Fruit fly (Drosophila melanogaster) whole organism: Measurements from ENCODE around the gene CG1463.

Experiments used
- CG8478 ChIP-seq: fragments of >200 bp; optimal IDR thresholded peaks from 2 replicates; lab custom pipeline; 2018; ENCODE audit warnings: inconsistent platforms
- Dll ChIP-seq: fragments of >200 bp; optimal IDR thresholded peaks from 2 replicates; lab custom pipeline; 2017
- EcR ChIP-seq, 2 experiments: fragments of >200 bp; optimal IDR thresholded peaks; 2 replicates each; lab custom pipeline; 2017; ENCODE audit warnings: missing biosample characterization in 2 of 2, missing genetic modification characterization in 2 of 2, missing genetic modification reagents in 2 of 2
- pan ChIP-seq: fragments of >200 bp; optimal IDR thresholded peaks from 2 replicates; lab custom pipeline; 2017
- psq ChIP-seq: fragments of >200 bp; optimal IDR thresholded peaks from 2 replicates; lab custom pipeline; 2017
- usp ChIP-seq: fragments of >200 bp; optimal IDR thresholded peaks from 2 replicates; lab custom pipeline; 2017; ENCODE audit warnings: missing biosample characterization, missing genetic modification characterization, mixed read lengths

Gene CG1463

dm6 chrX:12611536-12612458 lies at the start of gene CG1463, which contains the start of gene Fpgs1:
Gene CG1463 (minus strand): TSS chrX:12611667.
Gene Fpgs1 (plus strand): TSS chrX:12611867.
- TF ChIP-seq usp (GFP tag; lab: Kevin White, UChicago) (no peak), pan (lab: Kevin White, UChicago) (no peak)

- no peak for TF ChIP-seq pan (lab: Kevin White, UChicago)
- TF ChIP-seq CG8478: no peak
- no peak for TF ChIP-seq EcR (GFP tag; optimal IDR thresholded peaks at IDR 0.05; lab: Kevin White, UChicago)
- TF ChIP-seq psq (lab: Kevin White, UChicago): no peak
- TF ChIP-seq usp (GFP tag; lab: Kevin White, UChicago): no peak
- TF ChIP-seq Dll (lab: Kevin White, UChicago): no peak
These were observed 48.7 kb upstream of the CG1463 start for dm6 chrX:12660030-12660630.

- TF ChIP-seq psq (lab: Kevin White, UChicago): no peak
- TF ChIP-seq usp (GFP tag; lab: Kevin White, UChicago): no peak
- TF ChIP-seq EcR (GFP tag; optimal IDR thresholded peaks at IDR 0.05; lab: Kevin White, UChicago): no peak
- TF ChIP-seq CG8478: no peak
- TF ChIP-seq pan (lab: Kevin White, UChicago): no peak
- TF ChIP-seq Dll (lab: Kevin White, UChicago): no peak
These were observed 47.6 kb upstream of the CG1463 start, which contains the start of gene Tis11 for dm6 chrX:12658999-12659560. Gene Tis11 (plus strand): TSS chrX:12659415.

dm6 chrX:12658400-12658998 lies 47.0 kb upstream of the CG1463 start:
- TF ChIP-seq psq (lab: Kevin White, UChicago): no peak
- TF ChIP-seq pan (lab: Kevin White, UChicago): no peak
- TF ChIP-seq CG8478: no peak
- TF ChIP-seq Dll (lab: Kevin White, UChicago): no peak
- TF ChIP-seq usp (GFP tag; lab: Kevin White, UChicago): no peak
- no peak for TF ChIP-seq EcR (GFP tag; optimal IDR thresholded peaks at IDR 0.05; lab: Kevin White, UChicago)

- TF ChIP-seq CG8478 (peak; percentile 83), usp (GFP tag; lab: Kevin White, UChicago) (no peak)
These were observed 42.8 kb upstream of the CG1463 start for dm6 chrX:12654288-12654729.

dm6 chrX:12653574-12653973 lies 42.1 kb upstream of the CG1463 start, which contains the start of gene CkIalpha:
Gene CkIalpha (plus strand): TSS chrX:12653626.
- no peak for TF ChIP-seq EcR (GFP tag; optimal IDR thresholded peaks at IDR 0.05; lab: Kevin White, UChicago)
- no peak for TF ChIP-seq Dll (lab: Kevin White, UChicago)
- TF ChIP-seq usp (GFP tag; lab: Kevin White, UChicago): no peak
- TF ChIP-seq pan (lab: Kevin White, UChicago): no peak
- TF ChIP-seq psq (lab: Kevin White, UChicago): no peak
- TF ChIP-seq CG8478: no peak

dm6 chrX:12651613-12652012 lies 40.1 kb upstream of the CG1463 start:
- TF ChIP-seq psq (lab: Kevin White, UChicago) (no peak), usp (GFP tag; lab: Kevin White, UChicago) (no peak), Dll (lab: Kevin White, UChicago) (no peak), EcR (GFP tag; optimal IDR thresholded peaks at IDR 0.05; lab: Kevin White, UChicago) (no peak), CG8478 (no peak), pan (lab: Kevin White, UChicago) (no peak)

- TF ChIP-seq pan (lab: Kevin White, UChicago): no peak
- no peak for TF ChIP-seq usp (GFP tag; lab: Kevin White, UChicago)
- TF ChIP-seq EcR (GFP tag; optimal IDR thresholded peaks at IDR 0.05; lab: Kevin White, UChicago): no peak
- no peak for TF ChIP-seq Dll (lab: Kevin White, UChicago)
- TF ChIP-seq psq (lab: Kevin White, UChicago): no peak
- no peak for TF ChIP-seq CG8478
These were observed 33.9 kb upstream of the CG1463 start for dm6 chrX:12645361-12645760.

- TF ChIP-seq EcR (GFP tag; optimal IDR thresholded peaks at IDR 0.05; lab: Kevin White, UChicago) (no peak), usp (GFP tag; lab: Kevin White, UChicago) (no peak), pan (lab: Kevin White, UChicago) (no peak), CG8478 (no peak), Dll (lab: Kevin White, UChicago) (no peak), psq (lab: Kevin White, UChicago) (no peak)
These were observed 22.5 kb upstream of the CG1463 start for dm6 chrX:12633992-12634391.

- TF ChIP-seq psq (lab: Kevin White, UChicago) (no peak), CG8478 (no peak), Dll (lab: Kevin White, UChicago) (no peak), pan (lab: Kevin White, UChicago) (no peak)
These were observed 21.7 kb upstream of the CG1463 start for dm6 chrX:12633204-12633603.

dm6 chrX:12632157-12632422 lies 20.6 kb upstream of the CG1463 start:
- no peak for TF ChIP-seq usp (GFP tag; lab: Kevin White, UChicago)
- no peak for TF ChIP-seq EcR (GFP tag; optimal IDR thresholded peaks at IDR 0.05; lab: Kevin White, UChicago)
- no peak for TF ChIP-seq CG8478
- TF ChIP-seq pan (lab: Kevin White, UChicago): no peak
- TF ChIP-seq psq (lab: Kevin White, UChicago): no peak
- TF ChIP-seq Dll (lab: Kevin White, UChicago): no peak
